Worm (Caenorhabditis elegans): ENCODE data around the gene rbm-25.

rbm-25 gene

DNA sequence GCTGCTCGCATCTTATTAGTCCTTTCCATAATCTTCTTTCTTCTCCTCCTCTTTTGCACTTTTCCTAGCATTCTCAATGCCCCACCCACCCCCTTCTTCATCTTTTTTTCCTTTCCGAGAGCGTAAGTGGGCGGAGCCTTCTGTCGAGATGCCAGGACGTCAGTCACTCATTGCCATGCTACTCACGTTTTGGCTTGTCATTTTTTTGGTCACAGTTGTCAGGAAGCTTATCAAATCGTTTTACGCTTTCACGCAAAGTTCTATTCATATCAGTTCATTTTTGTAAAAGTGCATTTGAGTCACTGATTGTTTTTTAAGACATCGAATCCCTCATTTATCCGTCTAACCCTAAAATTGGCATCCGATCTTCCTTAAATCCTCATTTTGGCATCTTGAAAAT is 42.0 kb downstream of the rbm-25 start (continued):
- TF ChIP-seq hmg-1.1 (GFP tag; IDR thresholded peaks at IDR 0.05) (no peak), saeg-2 (GFP tag; IDR thresholded peaks at IDR 0.05) (no peak), unc-39 (tag; optimal IDR thresholded peaks at IDR 0.05) (no peak), zip-11 (GFP tag; IDR thresholded peaks at IDR 0.05) (no peak), unc-62 (GFP tag; optimal IDR thresholded peaks at IDR 0.05 in 1 of 2) (peak in 1 of 2 experiments; percentile 84), unc-62 (tag; optimal IDR thresholded peaks at IDR 0.05) (no peak), T20F7.1 (GFP tag; optimal IDR thresholded peaks at IDR 0.05) (no peak), rbr-2 (tag; optimal IDR thresholded peaks at IDR 0.05) (peak; percentile 18), mes-2 (tag; optimal IDR thresholded peaks at IDR 0.05; ENCODE audit: poor library complexity, severe bottlenecking) (peak; percentile 34), lin-15B (tag; optimal IDR thresholded peaks at IDR 0.05) (no peak)

DNA sequence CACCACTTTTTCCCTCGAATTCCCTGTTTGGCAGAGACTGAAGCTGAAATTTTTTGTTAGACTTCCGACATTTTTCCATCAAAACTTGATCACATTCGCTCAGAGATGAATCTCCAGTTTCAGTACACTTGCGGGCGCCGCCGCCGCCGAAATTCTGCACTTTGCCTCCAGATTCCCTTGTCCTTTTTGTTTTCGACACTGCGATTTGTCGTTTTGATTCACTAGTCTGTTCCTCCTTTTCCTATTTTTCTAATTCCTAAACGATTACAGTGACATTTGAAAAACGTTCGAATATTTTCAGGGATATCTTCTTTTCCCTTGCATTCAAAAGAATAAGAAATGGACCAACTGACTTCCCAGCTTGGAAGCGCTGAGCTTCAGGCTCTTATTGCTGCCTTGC is 42.7 kb downstream of the rbm-25 start, which contains the start of gene F45D3.2:
F45D3.2 (plus strand) TSS at position 301 of the 400 bp plus-strand sequence.
- TF ChIP-seq nhr-28 (tag; optimal IDR thresholded peaks at IDR 0.05) (no peak), F44E2.7 (GFP tag; IDR thresholded peaks at IDR 0.05) (no peak), dmd-8 (GFP tag; IDR thresholded peaks at IDR 0.05) (no peak), aha-1 (tag) (peak; percentile 29), pqm-1 (tag; optimal IDR thresholded peaks at IDR 0.05) (no peak)

DNA sequence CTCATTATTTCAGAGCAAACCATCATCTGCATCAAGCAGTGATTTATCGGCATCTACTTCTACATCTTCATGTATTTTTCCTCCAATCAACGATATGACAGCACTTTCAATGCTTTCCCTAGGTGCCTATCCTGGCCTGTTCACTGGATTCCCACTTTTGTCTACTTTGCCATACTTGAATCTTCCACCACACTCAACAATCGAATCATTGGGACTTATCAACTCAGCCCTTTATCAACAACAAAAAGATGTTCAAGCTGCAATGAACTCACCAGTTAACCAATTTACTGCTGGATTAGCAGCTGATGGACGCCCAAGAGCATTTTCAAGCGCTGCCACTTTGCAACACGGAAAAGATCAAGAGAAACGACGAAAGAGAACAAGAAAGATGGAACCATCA is 43.2 kb downstream of the rbm-25 start:
- TF ChIP-seq daf-12 (tag; optimal IDR thresholded peaks at IDR 0.05), result no peak
- no peak for TF ChIP-seq zip-11 (GFP tag; IDR thresholded peaks at IDR 0.05)
- TF ChIP-seq zip-2 (tag; optimal IDR thresholded peaks at IDR 0.05), result no peak
- TF ChIP-seq unc-62 (GFP tag; optimal IDR thresholded peaks at IDR 0.05 in 1 of 2), result peak in 1 of 2 experiments; percentile 98
- no peak for TF ChIP-seq unc-62 (tag; optimal IDR thresholded peaks at IDR 0.05)

DNA sequence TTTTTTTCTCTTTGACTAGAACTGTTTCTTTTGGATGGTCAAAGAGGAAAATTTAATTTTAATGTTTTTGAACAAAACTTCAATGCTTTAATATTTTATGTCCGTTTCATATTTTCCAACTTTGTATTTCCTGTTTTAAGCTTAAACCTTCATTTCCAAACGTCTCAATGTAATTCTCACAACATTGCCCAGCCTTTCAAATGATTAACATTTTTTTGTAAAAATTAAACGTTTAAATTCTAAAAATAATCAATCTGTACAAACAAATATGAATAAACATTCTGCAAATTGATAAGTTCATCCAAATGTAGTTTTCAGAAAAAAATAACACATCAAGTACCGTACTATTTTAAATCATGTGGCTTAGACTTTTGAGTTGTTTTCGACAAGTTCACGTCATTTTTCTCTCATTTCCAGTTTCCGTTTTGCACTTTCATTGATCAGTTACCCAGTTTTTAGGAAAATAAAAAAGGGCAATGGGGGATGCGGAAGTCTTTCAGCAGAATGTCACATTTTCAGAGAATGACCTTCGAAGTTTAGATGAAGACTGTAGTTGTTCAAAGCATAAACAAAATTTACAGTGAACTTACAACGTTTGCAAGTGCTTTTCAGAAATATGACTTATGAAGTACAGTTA is 44.8 kb downstream of the rbm-25 start:
- TF ChIP-seq zip-2 (tag; optimal IDR thresholded peaks at IDR 0.05) (no peak), ztf-7 (tag; optimal IDR thresholded peaks at IDR 0.05) (no peak), unc-130 (GFP tag; optimal IDR thresholded peaks at IDR 0.05) (no peak), hlh-11 (tag; optimal IDR thresholded peaks at IDR 0.05) (peak; percentile 46), mes-2 (tag; optimal IDR thresholded peaks at IDR 0.05; ENCODE audit: poor library complexity, severe bottlenecking) (peak; percentile 47), nhr-237 (tag; optimal IDR thresholded peaks at IDR 0.05) (no peak), pha-4 (GFP tag; IDR thresholded peaks at IDR 0.05) (no peak), pha-4 (tag; optimal IDR thresholded peaks at IDR 0.05) (no peak), lin-1 (GFP tag; IDR thresholded peaks at IDR 0.05) (no peak), ama-1 (optimal IDR thresholded peaks at IDR 0.05) (peak; percentile 53), nhr-10 (tag; optimal IDR thresholded peaks at IDR 0.05) (peak; percentile 71), pqm-1 (tag; optimal IDR thresholded peaks at IDR 0.05) (no peak), hlh-30 (tag; optimal IDR thresholded peaks at IDR 0.05; ENCODE audit: insufficient read depth) (peak; percentile 32), nhr-102 (tag; optimal IDR thresholded peaks at IDR 0.05) (peak; percentile 4), rbr-2 (tag; optimal IDR thresholded peaks at IDR 0.05) (peak; percentile 22), unc-62 (GFP tag; optimal IDR thresholded peaks at IDR 0.05 in 1 of 2) (peak in 1 of 2 experiments; percentile 99), unc-62 (tag; optimal IDR thresholded peaks at IDR 0.05) (no peak), aha-1 (tag) (peak; percentile 65), nhr-25 (tag; optimal IDR thresholded peaks at IDR 0.05; ENCODE audit: borderline replicate concordance, insufficient read depth) (peak; percentile 8), nhr-28 (tag; optimal IDR thresholded peaks at IDR 0.05) (peak; percentile 17), lsy-2 (tag; optimal IDR thresholded peaks at IDR 0.05) (peak in 1 of 2 experiments; percentile 50), mdl-1 (tag; optimal IDR thresholded peaks at IDR 0.05) (peak in 1 of 2 experiments; percentile 38), php-3 (GFP tag; IDR thresholded peaks at IDR 0.05) (no peak), attf-4 (tag; optimal IDR thresholded peaks at IDR 0.05) (no peak)

DNA sequence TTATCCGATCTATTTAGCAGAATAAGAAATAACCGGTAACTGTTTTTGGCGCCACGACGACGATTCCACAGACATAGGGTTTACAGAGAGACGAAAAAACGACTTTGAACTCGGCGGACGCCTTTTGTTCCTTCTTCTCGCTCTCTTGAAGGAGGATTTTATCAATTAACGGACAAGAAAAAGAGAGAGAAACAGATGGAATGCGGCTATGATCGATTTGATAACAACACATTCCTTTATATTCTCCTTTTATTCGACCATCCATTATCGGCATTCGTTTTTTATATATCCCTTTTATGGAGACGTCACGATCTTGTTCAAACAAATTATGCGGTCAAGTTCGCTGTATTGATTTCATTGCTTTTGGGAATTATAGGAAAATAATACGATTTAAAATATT is 50.8 kb downstream of the rbm-25 start:
- TF ChIP-seq mdl-1 (tag; optimal IDR thresholded peaks at IDR 0.05) (peak in 1 of 2 experiments; percentile 51), mep-1 (tag; optimal IDR thresholded peaks at IDR 0.05) (peak; percentile 14), Y48G9A.11 (GFP tag; IDR thresholded peaks at IDR 0.05) (no peak), skn-1 (tag; optimal IDR thresholded peaks at IDR 0.05) (no peak), nhr-102 (tag; optimal IDR thresholded peaks at IDR 0.05) (peak; percentile 54), lin-39 (tag; optimal IDR thresholded peaks at IDR 0.05) (no peak), zfp-3 (GFP tag; conservative IDR thresholded peaks at IDR 0.05) (peak; percentile 74; the same call in 1 of the 2 replicates), R02D3.7 (tag; optimal IDR thresholded peaks at IDR 0.05) (no peak), mxl-3 (GFP tag; optimal IDR thresholded peaks at IDR 0.05) (peak; percentile 11), nhr-28 (tag; optimal IDR thresholded peaks at IDR 0.05) (peak; percentile 55), hlh-30 (tag; optimal IDR thresholded peaks at IDR 0.05; ENCODE audit: insufficient read depth) (no peak), ama-1 (optimal IDR thresholded peaks at IDR 0.05) (peak; percentile 87), nhr-6 (tag; optimal IDR thresholded peaks at IDR 0.05) (peak; percentile 4), nhr-77 (tag; optimal IDR thresholded peaks at IDR 0.05) (peak; percentile 14), pqm-1 (tag; optimal IDR thresholded peaks at IDR 0.05) (no peak), hlh-11 (tag; optimal IDR thresholded peaks at IDR 0.05) (peak; percentile 46), tag-97 (GFP tag; IDR thresholded peaks at IDR 0.05) (no peak)
